Worm (Caenorhabditis elegans): Measurements from ENCODE around the gene pck-1.

Gene pck-1

ce11 chrIII:89155-89554, 23.1 kb upstream of the pck-1 start (continued):
- TF ChIP-seq madf-9 (GFP tag; conservative IDR thresholded peaks at IDR 0.05) (0 out of 2 replicates have a peak, but pooled peaks have one; percentile 60), Y75B8A.6 (GFP tag; IDR thresholded peaks at IDR 0.05) (no peak), php-3 (GFP tag; IDR thresholded peaks at IDR 0.05) (peak; percentile 46; the same call in 1 of the 2 replicates), mdt-29 (GFP tag; IDR thresholded peaks at IDR 0.05) (no peak), set-16 (GFP tag; IDR thresholded peaks at IDR 0.05) (no peak), nhr-48 (tag; optimal IDR thresholded peaks at IDR 0.05) (no peak), pqm-1 (tag; optimal IDR thresholded peaks at IDR 0.05) (no peak), dmd-6 (GFP tag; IDR thresholded peaks at IDR 0.05) (peak; percentile 40), ZK337.2 (GFP tag; IDR thresholded peaks at IDR 0.05) (no peak), ceh-20 (GFP tag; IDR thresholded peaks at IDR 0.05) (0 out of 2 replicates have a peak, but pooled peaks have one; percentile 44), gei-8 (GFP tag; optimal IDR thresholded peaks at IDR 0.05) (peak; percentile 56), nhr-11 (tag; optimal IDR thresholded peaks at IDR 0.05) (no peak), lin-39 (tag; optimal IDR thresholded peaks at IDR 0.05) (no peak), F37D6.2 (tag; optimal IDR thresholded peaks at IDR 0.05) (no peak), nhr-76 (tag; optimal IDR thresholded peaks at IDR 0.05) (no peak)

DNA sequence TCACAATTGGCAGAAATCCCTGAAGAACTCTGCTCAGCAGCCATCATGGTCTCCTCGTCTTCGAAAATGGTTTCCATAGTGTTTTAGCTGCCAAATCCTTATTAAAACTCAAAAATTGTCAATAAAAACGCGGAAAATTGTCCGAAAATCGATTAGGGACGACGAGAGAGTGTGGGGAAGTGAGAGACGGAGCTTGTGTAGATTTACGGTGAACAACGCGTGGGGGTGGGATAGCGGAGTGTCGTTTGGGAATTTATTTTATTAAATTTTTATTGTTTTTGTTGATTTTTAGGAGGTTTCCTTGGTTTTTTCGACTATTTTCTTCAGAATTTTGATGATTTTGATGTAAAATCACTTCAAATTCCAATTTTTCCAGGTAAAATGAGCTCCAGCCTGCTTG, 21.1 kb upstream of the pck-1 start, which contains the start of the genes F54C4.4 and mrpl-40:
Gene F54C4.4, minus strand, starts transcription at position 199 of the 400 bp plus-strand sequence.
Gene mrpl-40, plus strand, starts transcription at position 377 of the 400 bp plus-strand sequence.
- peak in 1 of 2 experiments; percentile 85 for TF ChIP-seq lsy-2 (tag; optimal IDR thresholded peaks at IDR 0.05)
- TF ChIP-seq egl-27 (tag; optimal IDR thresholded peaks at IDR 0.05), result no peak
- peak; percentile 30 for TF ChIP-seq lin-38 (GFP tag; IDR thresholded peaks at IDR 0.05)
- TF ChIP-seq mep-1 (tag; optimal IDR thresholded peaks at IDR 0.05), result peak; percentile 54
- TF ChIP-seq nhr-11 (tag; optimal IDR thresholded peaks at IDR 0.05), result peak; percentile 28
- TF ChIP-seq aha-1 (tag), result peak; percentile 89
- TF ChIP-seq mes-2 (tag; optimal IDR thresholded peaks at IDR 0.05; ENCODE audit: poor library complexity, severe bottlenecking), result peak; percentile 72
- TF ChIP-seq T20F7.1 (GFP tag; optimal IDR thresholded peaks at IDR 0.05), result peak; percentile 98
- TF ChIP-seq ceh-28 (tag; optimal IDR thresholded peaks at IDR 0.05), result peak; percentile 18
- TF ChIP-seq lin-39 (tag; optimal IDR thresholded peaks at IDR 0.05), result no peak
- peak; percentile 83 for TF ChIP-seq nhr-6 (tag; optimal IDR thresholded peaks at IDR 0.05)
- no peak for TF ChIP-seq jun-1 (tag; optimal IDR thresholded peaks at IDR 0.05)
- peak; percentile 63 for TF ChIP-seq dpl-1 (GFP tag; optimal IDR thresholded peaks at IDR 0.05)
- TF ChIP-seq hmg-1.1 (GFP tag; IDR thresholded peaks at IDR 0.05), result peak; percentile 65
- peak; percentile 20 for TF ChIP-seq nhr-77 (tag; optimal IDR thresholded peaks at IDR 0.05)
- no peak for TF ChIP-seq T26A8.4 (GFP tag; IDR thresholded peaks at IDR 0.05)
- no peak for TF ChIP-seq ZK337.2 (GFP tag; IDR thresholded peaks at IDR 0.05)
- peak; percentile 95 for TF ChIP-seq Y48G9A.11 (GFP tag; IDR thresholded peaks at IDR 0.05)
- peak; percentile 81 for TF ChIP-seq dve-1 (tag; optimal IDR thresholded peaks at IDR 0.05; ENCODE audit: insufficient read depth)
- TF ChIP-seq daf-16 (GFP tag; optimal IDR thresholded peaks at IDR 0.05), result no peak
- peak; percentile 18 for TF ChIP-seq daf-16 (tag; optimal IDR thresholded peaks at IDR 0.05)
- peak; percentile 18 for TF ChIP-seq rbr-2 (tag; optimal IDR thresholded peaks at IDR 0.05)
- no peak for TF ChIP-seq ctbp-1 (GFP tag; IDR thresholded peaks at IDR 0.05)
- TF ChIP-seq ceh-62 (tag; optimal IDR thresholded peaks at IDR 0.05), result no peak
- TF ChIP-seq R02D3.7 (tag; optimal IDR thresholded peaks at IDR 0.05), result peak; percentile 83
- TF ChIP-seq madf-9 (GFP tag; conservative IDR thresholded peaks at IDR 0.05), result no peak
- TF ChIP-seq hlh-30 (tag; optimal IDR thresholded peaks at IDR 0.05; ENCODE audit: insufficient read depth), result peak; percentile 63

- TF ChIP-seq snpc-4 (tag; optimal IDR thresholded peaks at IDR 0.05) (no peak), Y105C5A.15 (GFP tag; IDR thresholded peaks at IDR 0.05) (no peak), rbr-2 (tag; optimal IDR thresholded peaks at IDR 0.05) (peak; percentile 39), D1046.2 (GFP tag; IDR thresholded peaks at IDR 0.05) (no peak), zfp-2 (tag; optimal IDR thresholded peaks at IDR 0.05) (no peak), ceh-32 (tag; optimal IDR thresholded peaks at IDR 0.05; ENCODE audit: poor library complexity) (no peak), ceh-44 (GFP tag; IDR thresholded peaks at IDR 0.05) (no peak), mxl-3 (GFP tag; optimal IDR thresholded peaks at IDR 0.05) (no peak), nhr-77 (tag; optimal IDR thresholded peaks at IDR 0.05) (peak; percentile 9), mes-2 (tag; optimal IDR thresholded peaks at IDR 0.05; ENCODE audit: poor library complexity, severe bottlenecking) (peak; percentile 74), fos-1 (tag; optimal IDR thresholded peaks at IDR 0.05) (no peak), madf-9 (GFP tag; conservative IDR thresholded peaks at IDR 0.05) (no peak), spr-3 (GFP tag; optimal IDR thresholded peaks at IDR 0.05) (no peak), lsy-2 (tag; optimal IDR thresholded peaks at IDR 0.05) (peak in 1 of 2 experiments; percentile 87), lir-3 (tag; optimal IDR thresholded peaks at IDR 0.05) (no peak), dmd-8 (GFP tag; IDR thresholded peaks at IDR 0.05) (no peak), lin-38 (GFP tag; IDR thresholded peaks at IDR 0.05) (peak; percentile 52), T26A8.4 (GFP tag; IDR thresholded peaks at IDR 0.05) (no peak)
Measured at ce11 chrIII:86316-86715, 20.3 kb upstream of the pck-1 start, which contains the start of gene attf-3. Gene attf-3 (minus strand): TSS chrIII:86384.

Measured in whole organism, L4 larva.